Worm (Caenorhabditis elegans) whole organism, young adult: ENCODE results near the gene cyp-35A4.

Source experiments
- F33H1.4 ChIP-seq: fragments of 200-800 bp; sonication (Bioruptor generic); IDR thresholded peaks from 2 replicates; pipeline ENCODE4 v1.3.6; 2022; ENCODE audit warnings: missing genetic modification reagents, missing genetic modification characterization, missing compliant biosample characterization
- F39B2.1 ChIP-seq: fragments of 200-800 bp; sonication (Bioruptor generic); IDR thresholded peaks from 2 replicates; pipeline ENCODE4 v1.3.6; 2022; ENCODE audit warnings: missing genetic modification reagents, missing genetic modification characterization, missing compliant biosample characterization
- F55B11.4 ChIP-seq: sonication (generic microtip); optimal IDR thresholded peaks from 2 replicates; lab custom pipeline; 2016; ENCODE audit warnings: missing compliant biosample characterization, missing genetic modification characterization, borderline replicate concordance; ENCODE audit not compliant: insufficient read depth
- Y67H2A.10 ChIP-seq: fragments of 200-800 bp; sonication (Bioruptor generic); conservative IDR thresholded peaks from 2 replicates; pipeline ENCODE4 v1.3.6; 2022; ENCODE audit warnings: missing genetic modification reagents, missing genetic modification characterization, missing compliant biosample characterization
- ama-1 ChIP-seq, 3 experiments: fragments of 150-350 bp in 1 of 3; sonication (generic microtip) in 2 of 3; optimal IDR thresholded peaks; 2 replicates each; lab custom pipeline; 2014 to 2018; ENCODE audit warnings: missing biosample characterization in 2 of 3, missing genetic modification characterization in 2 of 3, missing genetic modification reagents in 2 of 3
- attf-5 ChIP-seq: fragments of 200-800 bp; sonication (Bioruptor generic); optimal IDR thresholded peaks from 2 replicates; lab custom pipeline; 2018; ENCODE audit warnings: mild to moderate bottlenecking, missing genetic modification characterization, missing compliant biosample characterization
- attf-6 ChIP-seq: fragments of 200-800 bp; sonication (Bioruptor generic); IDR thresholded peaks from 2 replicates; pipeline ENCODE4 v1.3.6; 2022; ENCODE audit warnings: missing genetic modification reagents, missing genetic modification characterization, missing compliant biosample characterization
- ceh-100 ChIP-seq: fragments of 200-800 bp; sonication (Bioruptor generic); IDR thresholded peaks from 2 replicates; pipeline ENCODE4 v1.3.6; 2022; ENCODE audit warnings: missing genetic modification reagents, missing genetic modification characterization, missing compliant biosample characterization
- ceh-58 ChIP-seq: fragments of 200-800 bp; sonication (Bioruptor generic); IDR thresholded peaks from 2 replicates; pipeline ENCODE4 v1.3.6; 2022; ENCODE audit warnings: missing genetic modification characterization, missing compliant biosample characterization
- chd-7 ChIP-seq: sonication (generic microtip); optimal IDR thresholded peaks from 2 replicates; lab custom pipeline; 2016; ENCODE audit warnings: mild to moderate bottlenecking, missing genetic modification characterization, moderate library complexity, missing compliant biosample characterization
- egl-44 ChIP-seq: fragments of 200-800 bp; sonication (Bioruptor generic); IDR thresholded peaks from 2 replicates; pipeline ENCODE4 v1.3.6; 2022; ENCODE audit warnings: missing genetic modification reagents, missing genetic modification characterization, missing compliant biosample characterization
- lag-1 ChIP-seq: fragments of 200-800 bp; sonication (Bioruptor generic); IDR thresholded peaks from 2 replicates; pipeline ENCODE4 v1.3.6; 2022; ENCODE audit warnings: missing genetic modification reagents, missing genetic modification characterization, missing compliant biosample characterization
- lin-35 ChIP-seq, 3 experiments: fragments of 150-350 bp in 2 of 3; sonication (generic microtip) in 1 of 3; optimal IDR thresholded peaks; 2 replicates each; lab custom pipeline; 2014 to 2018; ENCODE audit warnings: missing biosample characterization in 3 of 3, missing genetic modification characterization in 3 of 3, missing genetic modification reagents in 3 of 3
- lin-54 ChIP-seq: fragments of 200-800 bp; sonication (Bioruptor generic); optimal IDR thresholded peaks from 2 replicates; lab custom pipeline; 2018; ENCODE audit warnings: mild to moderate bottlenecking, missing genetic modification characterization, missing compliant biosample characterization
- lsl-1 ChIP-seq: fragments of 200-800 bp; sonication (Bioruptor generic); optimal IDR thresholded peaks from 2 replicates; lab custom pipeline; 2018; ENCODE audit warnings: mild to moderate bottlenecking, missing genetic modification characterization, moderate library complexity, missing compliant biosample characterization
- madf-6 ChIP-seq: fragments of 200-800 bp; sonication (Bioruptor generic); IDR thresholded peaks from 2 replicates; pipeline ENCODE4 v1.3.6; 2022; ENCODE audit warnings: missing genetic modification reagents, missing genetic modification characterization, missing compliant biosample characterization
- madf-8 ChIP-seq: fragments of 200-800 bp; sonication (Bioruptor generic); conservative IDR thresholded peaks from 2 replicates; pipeline ENCODE4 v1.3.6; 2022; ENCODE audit warnings: missing genetic modification reagents, missing genetic modification characterization, missing compliant biosample characterization
- nfyb-1 ChIP-seq: fragments of 200-800 bp; sonication (Bioruptor generic); IDR thresholded peaks from 2 replicates; pipeline ENCODE4 v1.3.6; 2022; ENCODE audit warnings: missing genetic modification reagents, missing genetic modification characterization, missing compliant biosample characterization
- pbrm-1 ChIP-seq: fragments of 200-800 bp; sonication (Bioruptor generic); IDR thresholded peaks from 2 replicates; pipeline ENCODE4 v1.3.6; 2022; ENCODE audit warnings: missing genetic modification reagents, missing genetic modification characterization, missing compliant biosample characterization
- rcor-1 ChIP-seq: fragments of 200-800 bp; sonication (Bioruptor generic); IDR thresholded peaks from 2 replicates; pipeline ENCODE4 v1.3.6; 2022; ENCODE audit warnings: missing genetic modification reagents, missing genetic modification characterization, missing compliant biosample characterization
- rpc-1 ChIP-seq, 2 experiments: fragments of 150-350 bp in 1 of 2; sonication (generic microtip) in 1 of 2; optimal IDR thresholded peaks; 2 replicates each; lab custom pipeline; 2014 to 2018; ENCODE audit warnings: missing biosample characterization in 1 of 2, missing genetic modification characterization in 1 of 2, missing genetic modification reagents in 1 of 2, missing genotype in 1 of 2
- sdz-38 ChIP-seq: sonication (generic microtip); optimal IDR thresholded peaks from 2 replicates; lab custom pipeline; 2016; ENCODE audit warnings: missing genotype, missing genetic modification characterization, missing compliant biosample characterization
- snpc-1.1 ChIP-seq: sonication (generic microtip); optimal IDR thresholded peaks from 2 replicates; lab custom pipeline; 2017; ENCODE audit warnings: missing genetic modification characterization, mild to moderate bottlenecking, missing compliant biosample characterization, antibody characterized with exemption, moderate library complexity, missing genotype, missing genetic modification reagents; ENCODE audit not compliant: insufficient read depth
- somi-1 ChIP-seq: fragments of 200-800 bp; sonication (Bioruptor generic); optimal IDR thresholded peaks from 2 replicates; lab custom pipeline; 2018; ENCODE audit warnings: mild to moderate bottlenecking, missing genetic modification characterization, missing compliant biosample characterization
- sptf-2 ChIP-seq: fragments of 200-800 bp; sonication (Bioruptor generic); optimal IDR thresholded peaks from 2 replicates; lab custom pipeline; 2018; ENCODE audit warnings: mild to moderate bottlenecking, missing genetic modification characterization, missing compliant biosample characterization
- zfh-2 ChIP-seq: fragments of 200-800 bp; sonication (Bioruptor generic); conservative IDR thresholded peaks from 2 replicates; pipeline ENCODE4 v1.3.6; 2022; ENCODE audit warnings: missing genetic modification reagents, missing genetic modification characterization, missing compliant biosample characterization
- zim-3 ChIP-seq: sonication (generic microtip); optimal IDR thresholded peaks from 2 replicates; lab custom pipeline; 2017; ENCODE audit warnings: mild to moderate bottlenecking, missing genetic modification characterization, moderate library complexity, missing compliant biosample characterization
- ztf-18 ChIP-seq: sonication (generic microtip); optimal IDR thresholded peaks from 2 replicates; lab custom pipeline; 2016; ENCODE audit warnings: missing genotype, mild to moderate bottlenecking, missing genetic modification characterization, missing compliant biosample characterization
- ztf-22 ChIP-seq: fragments of 200-800 bp; sonication (Bioruptor generic); optimal IDR thresholded peaks from 2 replicates; lab custom pipeline; 2018; ENCODE audit warnings: mild to moderate bottlenecking, missing genetic modification characterization, moderate library complexity, missing compliant biosample characterization
- ztf-28 ChIP-seq: fragments of 200-800 bp; sonication (Bioruptor generic); IDR thresholded peaks from 2 replicates; pipeline ENCODE4 v1.3.6; 2022; ENCODE audit warnings: missing genetic modification reagents, missing genetic modification characterization, missing compliant biosample characterization
- ztf-6 ChIP-seq: fragments of 200-800 bp; sonication (Bioruptor generic); IDR thresholded peaks from 2 replicates; pipeline ENCODE4 v1.3.6; 2022; ENCODE audit warnings: missing genetic modification reagents, missing genetic modification characterization, missing compliant biosample characterization

Gene cyp-35A4

DNA sequence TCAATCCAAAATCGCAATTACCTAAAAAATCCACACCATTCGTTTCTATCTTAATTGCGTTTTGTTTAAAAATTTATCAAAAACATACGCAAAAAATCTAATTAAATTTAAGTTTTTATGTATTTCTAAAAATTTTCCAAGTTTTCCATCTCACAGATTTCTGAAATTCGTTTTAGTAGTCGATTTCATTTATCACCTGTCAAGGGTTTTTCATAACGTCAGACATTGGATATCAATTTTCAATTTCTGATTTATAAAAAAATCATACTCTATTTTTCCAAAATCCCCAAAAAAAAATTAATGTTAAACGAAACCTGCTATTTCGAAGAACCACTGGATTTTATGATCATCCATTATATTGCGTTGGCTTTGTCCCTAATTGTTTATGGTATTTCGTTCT lies 21.2 kb upstream of the cyp-35A4 start, which contains the start of gene srh-4:
srh-4 (plus strand) TSS at position 301 of the 400 bp plus-strand sequence.
- no peak for TF ChIP-seq attf-6 (GFP tag; lab: Robert Waterston, UW)
- TF ChIP-seq ztf-6 (GFP tag; lab: Robert Waterston, UW), result no peak
- TF ChIP-seq chd-7 (tag; lab: Kevin White, UChicago), result no peak
- no peak for TF ChIP-seq pbrm-1
- TF ChIP-seq ama-1 (optimal IDR thresholded peaks at IDR 0.05; lab: Kevin White, UChicago), result no peak
- no peak for TF ChIP-seq ama-1 (GFP tag; optimal IDR thresholded peaks at IDR 0.05; lab: Kevin White, UChicago)
- TF ChIP-seq lsl-1, result no peak
- TF ChIP-seq rpc-1 (optimal IDR thresholded peaks at IDR 0.05; lab: Kevin White, UChicago), result no peak
- TF ChIP-seq rpc-1 (tag; optimal IDR thresholded peaks at IDR 0.05; lab: Kevin White, UChicago), result no peak
- no peak for TF ChIP-seq lin-54 (GFP tag; lab: Kevin White, UChicago)
- TF ChIP-seq sdz-38 (tag; lab: Kevin White, UChicago), result no peak
- TF ChIP-seq F39B2.1, result no peak
- no peak for TF ChIP-seq nfyb-1 (GFP tag; lab: Robert Waterston, UW)
- no peak for TF ChIP-seq F33H1.4 (GFP tag; lab: Robert Waterston, UW)

DNA sequence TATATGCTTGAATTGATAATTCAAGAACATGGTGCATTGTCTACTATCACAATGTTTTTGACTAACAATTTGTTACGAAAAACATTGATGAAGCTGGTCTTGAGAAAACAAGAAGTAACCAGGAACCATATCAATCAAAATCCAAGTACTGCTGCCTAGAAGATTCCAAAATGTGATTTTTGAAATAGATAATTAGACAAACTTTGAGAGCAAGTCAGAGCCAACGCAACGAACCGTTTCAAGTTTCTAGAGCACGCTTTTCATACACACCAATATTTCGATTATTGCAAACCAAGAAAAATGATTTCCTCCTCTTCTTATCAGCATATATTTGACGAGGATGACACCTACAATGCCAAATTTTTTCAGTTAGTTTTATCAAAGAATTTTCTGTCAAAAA lies 14.6 kb upstream of the cyp-35A4 start, which contains the start of gene srw-89:
srw-89 (plus strand) TSS at position 301 of the 400 bp plus-strand sequence.
- TF ChIP-seq egl-44 (GFP tag; lab: Robert Waterston, UW) (no peak), zfh-2 (no peak), F55B11.4 (tag; lab: Kevin White, UChicago) (no peak), ztf-18 (tag; lab: Kevin White, UChicago) (no peak)

DNA sequence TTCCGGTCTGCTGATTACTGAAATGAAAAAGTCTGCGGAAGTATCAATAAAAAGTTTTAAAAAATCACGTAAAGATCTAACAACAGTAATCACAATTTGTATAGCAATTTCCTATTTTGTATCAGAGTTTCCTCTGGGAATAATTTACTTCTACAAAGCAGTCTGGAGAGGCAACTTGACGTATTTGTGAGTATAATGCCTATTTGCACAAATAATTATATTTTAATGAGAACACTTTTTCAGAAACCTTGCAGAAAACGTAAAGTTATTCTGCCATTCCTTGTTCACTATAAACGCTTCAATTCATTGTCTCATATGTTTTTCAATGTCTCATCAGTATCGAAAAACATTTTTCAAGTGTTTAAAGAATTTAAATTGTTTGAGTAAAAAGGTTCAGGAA lies 12.8 kb upstream of the cyp-35A4 start:
- no peak for TF ChIP-seq zim-3 (tag; lab: Kevin White, UChicago)
- no peak for TF ChIP-seq attf-6 (GFP tag; lab: Robert Waterston, UW)
- no peak for TF ChIP-seq ztf-22 (GFP tag; lab: Kevin White, UChicago)

DNA sequence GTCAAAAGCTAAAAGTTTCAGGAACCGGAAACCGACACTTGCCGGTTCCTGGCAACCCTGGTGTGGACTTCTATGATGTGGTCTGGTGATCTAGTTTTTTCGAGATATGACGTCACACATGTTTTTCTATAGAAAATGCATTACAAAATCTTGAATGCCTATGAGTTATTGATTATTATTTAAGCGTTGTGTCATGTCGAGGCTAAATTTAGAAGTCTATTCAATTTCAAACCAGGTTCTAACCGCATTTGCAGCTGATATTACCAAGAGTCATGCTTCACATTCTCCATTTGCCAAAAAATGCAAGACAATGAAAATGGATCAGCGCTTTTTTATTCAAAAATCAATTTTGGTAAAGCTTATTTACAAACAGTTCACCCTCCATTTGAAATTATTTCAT lies 12.2 kb upstream of the cyp-35A4 start, which contains the start of gene K09D9.3:
K09D9.3 (plus strand) TSS at position 301 of the 400 bp plus-strand sequence.
- no peak for TF ChIP-seq lin-35 (GFP tag; optimal IDR thresholded peaks at IDR 0.05; lab: Kevin White, UChicago)
- TF ChIP-seq ztf-28 (GFP tag; lab: Robert Waterston, UW), result no peak
- no peak for TF ChIP-seq rcor-1 (GFP tag; lab: Robert Waterston, UW)
- no peak for TF ChIP-seq madf-6 (GFP tag; lab: Robert Waterston, UW)
- no peak for TF ChIP-seq snpc-1.1 (tag; lab: Kevin White, UChicago)

DNA sequence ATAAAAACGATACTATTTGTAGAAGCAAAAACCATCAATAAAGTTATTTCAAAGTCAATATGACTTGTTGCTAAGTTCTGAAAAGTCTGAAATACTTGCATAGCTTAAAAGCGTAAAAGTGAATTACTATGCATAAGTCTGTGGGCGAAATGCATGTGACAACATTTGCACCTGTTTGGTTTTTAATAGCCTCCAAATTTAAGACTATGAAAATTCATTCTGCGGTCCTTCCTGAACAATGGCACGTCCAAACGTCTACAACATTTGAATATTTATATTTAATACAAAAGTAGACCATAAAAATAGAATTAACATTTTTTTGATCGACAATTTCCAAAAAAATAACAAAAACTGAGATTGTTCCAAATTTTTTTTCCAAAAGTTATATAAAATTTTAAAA lies 9.6 kb upstream of the cyp-35A4 start, which contains the start of gene K09D9.14:
K09D9.14 (minus strand) TSS at position 101 of the 400 bp plus-strand sequence.
- no peak for TF ChIP-seq madf-8 (GFP tag; lab: Robert Waterston, UW)
- TF ChIP-seq ceh-58, result no peak
- no peak for TF ChIP-seq attf-5
- TF ChIP-seq ceh-100 (GFP tag; lab: Robert Waterston, UW), result no peak
- TF ChIP-seq pbrm-1, result no peak
- TF ChIP-seq lag-1 (GFP tag; lab: Robert Waterston, UW), result no peak
- TF ChIP-seq zim-3 (tag; lab: Kevin White, UChicago), result no peak
- no peak for TF ChIP-seq sptf-2
- TF ChIP-seq egl-44 (GFP tag; lab: Robert Waterston, UW), result no peak
- TF ChIP-seq somi-1 (GFP tag; lab: Kevin White, UChicago), result no peak
- no peak for TF ChIP-seq Y67H2A.10 (GFP tag; lab: Robert Waterston, UW)
- TF ChIP-seq, all 124 proteins: peak for 0
